Fruit fly (Drosophila melanogaster) whole organism, embryonic: Measurements from ENCODE around the gene CG4660.

Source experiments
- Aef1 ChIP-seq: fragments of 200-800 bp; sonication (Bioruptor generic); IDR thresholded peaks from 3 replicates; pipeline ENCODE4 v1.3.6; 2022; ENCODE audit warnings: missing biosample characterization, missing genetic modification characterization
- B-H1 ChIP-seq: fragments of 200-800 bp; sonication (Bioruptor generic); IDR thresholded peaks from 3 replicates; pipeline ENCODE4 v1.3.6; 2022; ENCODE audit warnings: missing biosample characterization, missing genetic modification characterization
- BEAF-32 ChIP-seq: fragments of 200-800 bp; sonication (Bioruptor generic); optimal IDR thresholded peaks from 3 replicates; lab custom pipeline; 2017; ENCODE audit warnings: missing biosample characterization, missing genetic modification characterization, mild to moderate bottlenecking, moderate library complexity, missing genetic modification reagents
- Bgb ChIP-seq: fragments of 200-800 bp; sonication (Bioruptor generic); IDR thresholded peaks from 2 replicates; pipeline ENCODE4 v1.3.6; 2022; ENCODE audit warnings: missing biosample characterization, missing genetic modification characterization; ENCODE audit not compliant: partially characterized antibody
- CG10543 ChIP-seq: fragments of 200-800 bp; sonication (Bioruptor generic); optimal IDR thresholded peaks from 3 replicates; lab custom pipeline; 2017; ENCODE audit warnings: missing biosample characterization, mild to moderate bottlenecking, missing genetic modification characterization, moderate library complexity
- CG11504 ChIP-seq: fragments of 200-800 bp; sonication (Bioruptor generic); optimal IDR thresholded peaks from 3 replicates; lab custom pipeline; 2019; ENCODE audit warnings: missing biosample characterization, mild to moderate bottlenecking, missing genetic modification characterization, moderate library complexity
- CG15479 ChIP-seq: fragments of 200-800 bp; sonication (Bioruptor generic); optimal IDR thresholded peaks from 3 replicates; lab custom pipeline; 2019; ENCODE audit warnings: missing biosample characterization, mild to moderate bottlenecking, missing genetic modification characterization, moderate library complexity
- CG15514 ChIP-seq: fragments of 200-800 bp; sonication (Bioruptor generic); optimal IDR thresholded peaks from 3 replicates; lab custom pipeline; 2017; ENCODE audit warnings: missing biosample characterization, missing genetic modification characterization, mild to moderate bottlenecking, moderate library complexity, missing genetic modification reagents
- CG17385 ChIP-seq: fragments of 200-800 bp; sonication (Bioruptor generic); optimal IDR thresholded peaks from 3 replicates; lab custom pipeline; 2018; ENCODE audit warnings: missing biosample characterization, mild to moderate bottlenecking, missing genetic modification characterization
- CG2116 ChIP-seq: fragments of 200-800 bp; sonication (Bioruptor generic); optimal IDR thresholded peaks from 3 replicates; lab custom pipeline; 2018; ENCODE audit warnings: missing biosample characterization, mild to moderate bottlenecking, missing genetic modification characterization
- CG2120 ChIP-seq: fragments of 200-800 bp; sonication (Bioruptor generic); optimal IDR thresholded peaks from 3 replicates; lab custom pipeline; 2016; ENCODE audit warnings: missing biosample characterization, missing genetic modification characterization
- CG34224 ChIP-seq: fragments of 200-800 bp; sonication (Bioruptor generic); IDR thresholded peaks from 3 replicates; pipeline ENCODE4 v1.3.6; 2022; ENCODE audit warnings: missing biosample characterization, missing genetic modification characterization; ENCODE audit not compliant: partially characterized antibody
- CG4617 ChIP-seq: fragments of 200-800 bp; sonication (Bioruptor generic); optimal IDR thresholded peaks from 3 replicates; lab custom pipeline; 2016; ENCODE audit warnings: missing biosample characterization, missing genetic modification characterization, borderline replicate concordance
- CG6791 ChIP-seq: fragments of 200-800 bp; sonication (Bioruptor generic); IDR thresholded peaks from 3 replicates; pipeline ENCODE4 v1.3.6; 2022; ENCODE audit warnings: missing biosample characterization, missing genetic modification characterization; ENCODE audit not compliant: partially characterized antibody
- CG7963 ChIP-seq: fragments of 200-800 bp; sonication (Bioruptor generic); IDR thresholded peaks from 3 replicates; pipeline ENCODE4 v1.3.6; 2022; ENCODE audit warnings: missing biosample characterization, missing genetic modification characterization; ENCODE audit not compliant: partially characterized antibody
- CG7987 ChIP-seq: fragments of 200-800 bp; sonication (Bioruptor generic); optimal IDR thresholded peaks from 2 replicates; lab custom pipeline; 2018; ENCODE audit warnings: missing biosample characterization, mild to moderate bottlenecking, missing genetic modification characterization, moderate library complexity
- Deaf1 ChIP-seq: fragments of 200-800 bp; optimal IDR thresholded peaks from 3 replicates; lab custom pipeline; 2019; ENCODE audit warnings: missing biosample characterization, mild to moderate bottlenecking, missing genetic modification characterization, moderate library complexity
- Dp ChIP-seq: fragments of 200-800 bp; sonication (Bioruptor generic); optimal IDR thresholded peaks from 2 replicates; lab custom pipeline; 2018; ENCODE audit warnings: missing biosample characterization, mild to moderate bottlenecking, missing genetic modification characterization, moderate library complexity
- Dref ChIP-seq: fragments of 200-800 bp; sonication (Bioruptor generic); IDR thresholded peaks from 2 replicates; pipeline ENCODE4 v1.3.6; 2022; ENCODE audit warnings: missing biosample characterization, missing genetic modification characterization
- Drgx ChIP-seq: fragments of 200-800 bp; sonication (Bioruptor generic); IDR thresholded peaks from 2 replicates; pipeline ENCODE4 v1.3.6; 2022; ENCODE audit warnings: missing biosample characterization, missing genetic modification characterization
- Ets97D ChIP-seq: fragments of 200-800 bp; sonication (Bioruptor generic); optimal IDR thresholded peaks from 3 replicates; lab custom pipeline; 2016; ENCODE audit warnings: missing biosample characterization, missing genetic modification characterization
- Scr ChIP-seq: fragments of 200-800 bp; sonication (Bioruptor generic); IDR thresholded peaks from 2 replicates; pipeline ENCODE4 v1.3.6; 2022; ENCODE audit warnings: missing biosample characterization, missing genetic modification characterization; ENCODE audit not compliant: partially characterized antibody
- amos ChIP-seq: fragments of 200-800 bp; sonication (Bioruptor generic); IDR thresholded peaks from 2 replicates; pipeline ENCODE4 v1.3.6; 2022; ENCODE audit warnings: missing biosample characterization, missing genetic modification characterization; ENCODE audit not compliant: partially characterized antibody
- bbx ChIP-seq: fragments of 200-800 bp; sonication (Bioruptor generic); IDR thresholded peaks from 2 replicates; pipeline ENCODE4 v1.3.6; 2022; ENCODE audit warnings: missing biosample characterization, missing genetic modification characterization; ENCODE audit not compliant: partially characterized antibody
- bsh ChIP-seq, 2 experiments: fragments of 200-800 bp; sonication (Bioruptor generic); optimal IDR thresholded peaks; 2 replicates each; lab custom pipeline; 2017 to 2018; ENCODE audit warnings: mild to moderate bottlenecking in 2 of 2, missing biosample characterization in 2 of 2, missing genetic modification characterization in 2 of 2, moderate library complexity in 1 of 2
- btn ChIP-seq: fragments of 200-800 bp; sonication (Bioruptor generic); optimal IDR thresholded peaks from 2 replicates; lab custom pipeline; 2016; ENCODE audit warnings: missing biosample characterization, missing genetic modification characterization
- caup ChIP-seq: fragments of 200-800 bp; sonication (Bioruptor generic); optimal IDR thresholded peaks from 3 replicates; lab custom pipeline; 2017; ENCODE audit warnings: missing biosample characterization, mild to moderate bottlenecking, missing genetic modification characterization, moderate library complexity; ENCODE audit not compliant: severe bottlenecking
- crol ChIP-seq: fragments of 200-800 bp; sonication (Bioruptor generic); IDR thresholded peaks from 2 replicates; pipeline ENCODE4 v1.3.6; 2022; ENCODE audit warnings: missing biosample characterization, missing genetic modification characterization
- dm ChIP-seq: fragments of 200-800 bp; sonication (Bioruptor generic); optimal IDR thresholded peaks from 3 replicates; lab custom pipeline; 2016; ENCODE audit warnings: missing biosample characterization, missing genetic modification characterization
- dmrt11E ChIP-seq: fragments of 200-800 bp; sonication (Bioruptor generic); optimal IDR thresholded peaks from 3 replicates; lab custom pipeline; 2018; ENCODE audit warnings: missing biosample characterization, mild to moderate bottlenecking, missing genetic modification characterization, moderate library complexity
- dpn ChIP-seq, 2 experiments: fragments of 200-800 bp; sonication (Bioruptor generic); optimal IDR thresholded peaks; 3 replicates each; lab custom pipeline; 2016; ENCODE audit warnings: missing biosample characterization in 2 of 2, missing genetic modification characterization in 2 of 2
- dysf ChIP-seq: fragments of 200-800 bp; sonication (Bioruptor generic); IDR thresholded peaks from 3 replicates; pipeline ENCODE4 v1.3.6; 2022; ENCODE audit warnings: missing biosample characterization, missing genetic modification characterization
- hbn ChIP-seq: fragments of 200-800 bp; sonication (Bioruptor generic); IDR thresholded peaks from 2 replicates; pipeline ENCODE4 v1.3.6; 2022; ENCODE audit warnings: missing biosample characterization, missing genetic modification characterization; ENCODE audit not compliant: partially characterized antibody
- jigr1 ChIP-seq: fragments of 200-800 bp; sonication (Bioruptor generic); IDR thresholded peaks from 3 replicates; pipeline ENCODE4 v1.3.6; 2022; ENCODE audit warnings: missing biosample characterization, missing genetic modification characterization
- lilli ChIP-seq: fragments of 200-800 bp; sonication (Bioruptor generic); optimal IDR thresholded peaks from 3 replicates; lab custom pipeline; 2016; ENCODE audit warnings: missing biosample characterization, missing genetic modification characterization
- mld ChIP-seq: fragments of 200-800 bp; sonication (Bioruptor generic); IDR thresholded peaks from 3 replicates; pipeline ENCODE4 v1.3.6; 2022; ENCODE audit warnings: missing biosample characterization, missing genetic modification characterization; ENCODE audit not compliant: partially characterized antibody
- phol ChIP-seq: fragments of 200-800 bp; sonication (Bioruptor generic); optimal IDR thresholded peaks from 3 replicates; lab custom pipeline; 2018; ENCODE audit warnings: missing biosample characterization, mild to moderate bottlenecking, missing genetic modification characterization, moderate library complexity
- pzg ChIP-seq: fragments of 200-800 bp; sonication (Bioruptor generic); optimal IDR thresholded peaks from 3 replicates; lab custom pipeline; 2018; ENCODE audit warnings: missing biosample characterization, mild to moderate bottlenecking, missing genetic modification characterization, moderate library complexity
- stwl ChIP-seq: fragments of 200-800 bp; sonication (Bioruptor generic); optimal IDR thresholded peaks from 3 replicates; lab custom pipeline; 2018; ENCODE audit warnings: missing biosample characterization, mild to moderate bottlenecking, missing genetic modification characterization, moderate library complexity
- sug ChIP-seq: fragments of 200-800 bp; optimal IDR thresholded peaks from 2 replicates; lab custom pipeline; 2019; ENCODE audit warnings: missing biosample characterization, mild to moderate bottlenecking, missing genetic modification characterization, moderate library complexity
- usp ChIP-seq: fragments of >200 bp; optimal IDR thresholded peaks from 2 replicates; lab custom pipeline; 2017; ENCODE audit warnings: missing biosample characterization, missing genetic modification characterization
- zen2 ChIP-seq: fragments of 200-800 bp; sonication (Bioruptor generic); IDR thresholded peaks from 3 replicates; pipeline ENCODE4 v1.3.6; 2022; ENCODE audit warnings: missing biosample characterization, missing genetic modification characterization; ENCODE audit not compliant: partially characterized antibody

Gene CG4660

dm6 chrX:6090809-6091667 lies 9.9 kb upstream of the CG4660 start, which contains the start of the genes Nep1 and Mipp2 (continued):
- peak; percentile 13 for TF ChIP-seq caup (GFP tag; lab: Kevin White, UChicago)
- peak; percentile 72 for TF ChIP-seq CG2120 (GFP tag; lab: Kevin White, UChicago)
- no peak for TF ChIP-seq jigr1
- peak; percentile 57; the same call in 1 of the 3 replicates for TF ChIP-seq dysf (GFP tag; lab: Robert Waterston, UW)
- peak; percentile 34 for TF ChIP-seq CG10543 (GFP tag; lab: Kevin White, UChicago)
- peak in 1 of 2 experiments; percentile 12 for TF ChIP-seq dpn (GFP tag; optimal IDR thresholded peaks at IDR 0.05; lab: Kevin White, UChicago)

- TF ChIP-seq bbx (GFP tag; lab: Robert Waterston, UW) (peak; percentile 62), phol (tag; lab: Kevin White, UChicago) (peak; percentile 11), dm (peak; percentile 2), Ets97D (GFP tag; lab: Kevin White, UChicago) (peak; percentile 35), mld (GFP tag; lab: Robert Waterston, UW) (peak; percentile 53; the same call in 1 of the 3 replicates), usp (no peak), B-H1 (no peak), CG7963 (GFP tag; lab: Robert Waterston, UW) (0 out of 3 replicates have a peak, but pooled peaks have one; percentile 29), amos (GFP tag; lab: Robert Waterston, UW) (peak; percentile 60), Dp (peak; percentile 79), CG15479 (GFP tag; lab: Kevin White, UChicago) (peak; percentile 41), zen2 (0 out of 3 replicates have a peak, but pooled peaks have one; percentile 36), dmrt11E (tag; lab: Kevin White, UChicago) (no peak), Deaf1 (tag; lab: Kevin White, UChicago) (peak; percentile 11), hbn (GFP tag; lab: Robert Waterston, UW) (peak; percentile 50), CG2116 (GFP tag; lab: Kevin White, UChicago) (peak; percentile 80), CG11504 (tag; lab: Kevin White, UChicago) (peak; percentile 3), Dref (GFP tag; lab: Robert Waterston, UW) (peak; percentile 85), Bgb (GFP tag; lab: Robert Waterston, UW) (peak; percentile 48; the same call in 1 of the 2 replicates), Drgx (GFP tag; lab: Robert Waterston, UW) (peak; percentile 6; the same call in 1 of the 2 replicates), CG17385 (GFP tag; lab: Kevin White, UChicago) (no peak), sug (peak; percentile 4), Aef1 (no peak), CG4617 (GFP tag; lab: Kevin White, UChicago) (peak; percentile 37), bsh (GFP tag; optimal IDR thresholded peaks at IDR 0.05; lab: Kevin White, UChicago) (peak in 1 of 2 experiments; percentile 0), pzg (GFP tag; lab: Kevin White, UChicago) (peak; percentile 64), stwl (tag; lab: Kevin White, UChicago) (peak; percentile 5), btn (GFP tag; lab: Kevin White, UChicago) (no peak), lilli (GFP tag; lab: Kevin White, UChicago) (no peak), Scr (peak; percentile 31; the same call in 1 of the 2 replicates), CG7987 (GFP tag; lab: Kevin White, UChicago) (no peak), CG34224 (GFP tag; lab: Robert Waterston, UW) (peak; percentile 54; the same call in 1 of the 3 replicates), CG15514 (GFP tag; lab: Kevin White, UChicago) (peak; percentile 16), crol (GFP tag; lab: Robert Waterston, UW) (peak; percentile 83), CG6791 (GFP tag; lab: Robert Waterston, UW) (peak; percentile 46; the same call in 1 of the 3 replicates), BEAF-32 (GFP tag; lab: Kevin White, UChicago) (peak; percentile 66)
Measured at dm6 chrX:6089679-6090460, 8.7 kb upstream of the CG4660 start, which contains the start of gene raptor. Gene raptor (minus strand): TSS chrX:6090201.
